Worm (Caenorhabditis elegans): Measurements from ENCODE around the gene Y39C12A.9.

DNA sequence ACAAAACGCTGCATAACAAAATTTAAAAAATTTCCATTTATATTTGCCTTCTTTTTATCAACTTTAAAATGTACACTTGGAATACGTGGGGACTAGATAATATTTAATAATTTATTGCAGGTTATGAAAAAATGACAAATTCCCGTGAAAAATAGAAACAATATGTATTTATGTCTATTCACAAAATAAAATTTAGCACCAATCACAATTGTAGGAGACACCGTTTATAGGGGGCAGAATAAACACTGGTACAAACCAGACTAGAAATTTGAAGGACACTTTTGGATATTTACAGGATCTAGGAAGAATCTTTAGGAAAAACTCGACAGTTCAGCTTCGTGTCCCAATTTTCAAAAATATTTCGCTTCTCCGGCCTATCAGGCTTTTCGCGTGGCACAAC, 11.4 kb upstream of the Y39C12A.9 start, which contains the start of gene C42C1.3:
- no peak for TF ChIP-seq ama-1 (optimal IDR thresholded peaks at IDR 0.05)
- TF ChIP-seq nhr-28 (tag; optimal IDR thresholded peaks at IDR 0.05) = no peak
- no peak for TF ChIP-seq ztf-4 (tag; optimal IDR thresholded peaks at IDR 0.05)
- no peak for TF ChIP-seq fkh-10 (GFP tag; optimal IDR thresholded peaks at IDR 0.05)
- no peak for TF ChIP-seq fos-1 (tag; optimal IDR thresholded peaks at IDR 0.05)
- no peak for TF ChIP-seq unc-39 (tag; optimal IDR thresholded peaks at IDR 0.05)
- TF ChIP-seq nhr-11 (tag; optimal IDR thresholded peaks at IDR 0.05) = no peak
- TF ChIP-seq ZK546.5 (tag; optimal IDR thresholded peaks at IDR 0.05) = no peak

All from whole organism, L3 larva.